Fruit fly (Drosophila melanogaster): ENCODE data around the gene Had1.

The Had1 gene

DNA sequence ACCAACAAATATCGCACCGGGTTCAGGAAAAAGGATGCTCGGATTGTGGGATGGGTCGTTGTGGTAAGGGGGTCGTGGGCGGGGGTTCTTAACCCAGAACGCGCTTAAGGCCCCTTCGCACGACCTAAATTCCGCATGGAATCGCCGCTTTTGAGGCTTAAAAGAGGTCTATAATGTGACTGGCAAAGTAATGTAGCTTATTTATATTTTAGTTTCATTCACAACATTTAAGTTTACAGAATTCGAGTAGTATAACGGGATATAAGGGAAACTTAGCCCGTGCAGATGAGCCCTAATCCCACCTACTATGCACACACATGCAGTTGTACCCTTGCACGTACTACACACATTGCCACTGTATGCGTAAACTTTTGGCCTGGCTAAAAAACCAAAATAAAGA lies 29.7 kb downstream of the Had1 start (continued):
- TF ChIP-seq Dip3 (GFP tag; optimal IDR thresholded peaks at IDR 0.05) (peak; percentile 7), pb (GFP tag; optimal IDR thresholded peaks at IDR 0.05) (peak; percentile 27), CG8388 (GFP tag; optimal IDR thresholded peaks at IDR 0.05) (peak; percentile 88), mirr (GFP tag; optimal IDR thresholded peaks at IDR 0.05) (peak; percentile 71), CG8924 (tag; optimal IDR thresholded peaks at IDR 0.05) (peak; percentile 87), CG31441 (GFP tag; IDR thresholded peaks at IDR 0.05) (peak; percentile 60), tna (GFP tag; IDR thresholded peaks at IDR 0.05; ENCODE audit: partially characterized antibody) (no peak), bbx (GFP tag; IDR thresholded peaks at IDR 0.05; ENCODE audit: partially characterized antibody) (no peak), corto (GFP tag; optimal IDR thresholded peaks at IDR 0.05) (peak; percentile 40), pros (GFP tag; optimal IDR thresholded peaks at IDR 0.05) (peak; percentile 75), Drgx (GFP tag; IDR thresholded peaks at IDR 0.05) (peak; percentile 87), crc (GFP tag; optimal IDR thresholded peaks at IDR 0.05) (peak; percentile 24), trem (tag; optimal IDR thresholded peaks at IDR 0.05) (peak; percentile 85), ttk (GFP tag; IDR thresholded peaks at IDR 0.05) (peak; percentile 69), pita (GFP tag; optimal IDR thresholded peaks at IDR 0.05) (no peak), CG30431 (GFP tag; optimal IDR thresholded peaks at IDR 0.05) (peak; percentile 89), gfzf (GFP tag; optimal IDR thresholded peaks at IDR 0.05) (no peak), tin (GFP tag; optimal IDR thresholded peaks at IDR 0.05) (peak; percentile 80), CG8478 (optimal IDR thresholded peaks at IDR 0.05) (no peak), sob (GFP tag; IDR thresholded peaks at IDR 0.05) (peak; percentile 59; the same call in 1 of the 2 replicates), Antp (GFP tag; optimal IDR thresholded peaks at IDR 0.05) (peak; percentile 54), az2 (GFP tag; optimal IDR thresholded peaks at IDR 0.05) (peak; percentile 71), Dref (GFP tag; IDR thresholded peaks at IDR 0.05) (no peak), NC2β (GFP tag; optimal IDR thresholded peaks at IDR 0.05) (peak; percentile 42), CG12391 (tag; optimal IDR thresholded peaks at IDR 0.05) (peak; percentile 88), CG18262 (tag; optimal IDR thresholded peaks at IDR 0.05) (peak; percentile 90), CG3847 (GFP tag; IDR thresholded peaks at IDR 0.05) (peak; percentile 66), CG13424 (tag; optimal IDR thresholded peaks at IDR 0.05) (peak; percentile 91), wek (GFP tag; optimal IDR thresholded peaks at IDR 0.05) (peak; percentile 75), CG11504 (tag; optimal IDR thresholded peaks at IDR 0.05) (peak; percentile 82), HmgD (GFP tag; optimal IDR thresholded peaks at IDR 0.05) (no peak), Abd-B (GFP tag; optimal IDR thresholded peaks at IDR 0.05) (peak; percentile 59), zf30C (GFP tag; optimal IDR thresholded peaks at IDR 0.05) (no peak), Max (GFP tag; optimal IDR thresholded peaks at IDR 0.05) (peak; percentile 46), CG4820 (GFP tag; optimal IDR thresholded peaks at IDR 0.05) (peak; percentile 71), hb (GFP tag; IDR thresholded peaks at IDR 0.05; ENCODE audit: partially characterized antibody) (no peak), cato (GFP tag; optimal IDR thresholded peaks at IDR 0.05; ENCODE audit: borderline replicate concordance) (peak; percentile 43), CG8089 (GFP tag; optimal IDR thresholded peaks at IDR 0.05) (peak; percentile 16), shn (GFP tag; optimal IDR thresholded peaks at IDR 0.05) (peak; percentile 23), peb (GFP tag; IDR thresholded peaks at IDR 0.05) (peak; percentile 69), C15 (GFP tag; IDR thresholded peaks at IDR 0.05) (peak; percentile 56; the same call in 1 of the 3 replicates), CG2202 (tag; optimal IDR thresholded peaks at IDR 0.05) (peak; percentile 77), CG2889 (GFP tag; IDR thresholded peaks at IDR 0.05) (peak; percentile 72; the same call in 2 of the 3 replicates), insv (GFP tag; optimal IDR thresholded peaks at IDR 0.05) (no peak), dysf (GFP tag; IDR thresholded peaks at IDR 0.05) (peak; percentile 82), CG12769 (tag; optimal IDR thresholded peaks at IDR 0.05) (peak; percentile 83), chinmo (GFP tag; IDR thresholded peaks at IDR 0.05; ENCODE audit: partially characterized antibody) (no peak), CG15514 (GFP tag; optimal IDR thresholded peaks at IDR 0.05) (peak; percentile 64), CG6175 (GFP tag; IDR thresholded peaks at IDR 0.05) (no peak), CG3281 (GFP tag; optimal IDR thresholded peaks at IDR 0.05) (peak; percentile 86), CG7357 (GFP tag; IDR thresholded peaks at IDR 0.05) (peak; percentile 68; the same call in 2 of the 3 replicates)

Measured in whole organism, embryonic.